Worm (Caenorhabditis elegans) whole organism, early embryonic: ENCODE results near the gene R09B5.11.

ENCODE experiments used
- aly-1 ChIP-seq: sonication (generic microtip); optimal IDR thresholded peaks from 2 replicates; lab custom pipeline; 2016; ENCODE audit warnings: missing genetic modification characterization, missing compliant biosample characterization
- ama-1 ChIP-seq: fragments of 150-350 bp; optimal IDR thresholded peaks from 2 replicates; lab custom pipeline; 2014
- ceh-13 ChIP-seq: fragments of 200-800 bp; sonication (Bioruptor generic); optimal IDR thresholded peaks from 2 replicates; lab custom pipeline; 2018; ENCODE audit warnings: mild to moderate bottlenecking, missing genetic modification characterization, missing compliant biosample characterization
- flt-1 ChIP-seq: fragments of 200-800 bp; sonication (Bioruptor generic); IDR thresholded peaks from 2 replicates; pipeline ENCODE4 v1.3.6; 2022; ENCODE audit warnings: missing genetic modification characterization, missing compliant biosample characterization
- hnd-1 ChIP-seq: sonication (generic microtip); optimal IDR thresholded peaks from 2 replicates; lab custom pipeline; 2016; ENCODE audit warnings: missing genetic modification characterization, missing compliant biosample characterization
- scrt-1 ChIP-seq: fragments of 200-800 bp; sonication (Bioruptor generic); IDR thresholded peaks from 2 replicates; pipeline ENCODE4 v1.3.6; 2022; ENCODE audit warnings: missing genetic modification characterization, missing compliant biosample characterization
- tra-4 ChIP-seq: sonication (generic microtip); optimal IDR thresholded peaks from 2 replicates; lab custom pipeline; 2017; ENCODE audit warnings: missing genetic modification characterization, missing compliant biosample characterization

DNA sequence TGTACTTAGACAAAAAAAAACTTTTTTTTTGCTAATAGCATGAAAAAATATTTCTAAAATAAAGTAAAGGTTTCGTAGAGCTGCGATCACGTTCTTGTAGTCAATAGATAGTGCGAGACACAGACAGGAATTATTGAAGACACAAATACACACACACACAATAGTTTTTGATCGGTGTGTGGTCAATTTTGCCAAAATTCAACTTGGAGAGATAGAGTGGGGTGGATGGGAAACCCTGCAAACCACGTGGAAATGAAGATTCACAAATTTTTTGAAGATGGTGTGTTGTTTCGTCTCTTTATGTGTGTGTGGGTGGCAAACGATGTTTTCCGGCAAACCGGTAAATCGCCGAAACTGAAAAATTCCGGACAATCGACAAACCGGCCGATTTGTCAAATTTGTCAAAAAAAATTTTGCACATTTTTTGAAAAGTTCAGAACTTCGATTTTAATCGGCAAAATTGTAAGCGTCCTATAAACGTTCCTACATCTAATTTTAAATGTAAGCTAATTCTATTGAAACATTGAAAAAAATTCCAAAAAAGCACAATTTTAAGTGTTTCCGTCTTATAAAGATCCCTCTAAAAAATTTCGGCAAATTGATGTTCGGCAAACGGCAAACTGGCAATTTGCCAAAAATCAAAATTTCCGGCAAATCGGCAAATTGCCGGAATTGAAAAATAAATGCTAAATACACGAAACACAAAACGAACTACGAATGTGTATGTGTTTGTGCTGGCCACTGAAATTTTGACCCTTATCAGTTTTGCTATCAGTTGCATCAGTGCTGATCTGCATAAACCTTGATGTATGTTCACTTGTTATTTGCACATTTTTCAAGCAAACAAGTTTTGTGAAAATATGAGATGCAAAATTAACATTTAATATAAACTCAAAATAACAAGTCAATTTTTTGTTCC, 6.2 kb upstream of the R09B5.11 start:
- TF ChIP-seq tra-4 (no peak), scrt-1 (GFP tag; lab: Robert Waterston, UW) (no peak), aly-1 (no peak), ama-1 (no peak), hnd-1 (tag; lab: Kevin White, UChicago) (no peak), flt-1 (GFP tag; lab: Robert Waterston, UW) (no peak), ceh-13 (no peak)
